Fruit fly (Drosophila melanogaster): ENCODE data around the gene P58IPK.

P58IPK gene

DNA sequence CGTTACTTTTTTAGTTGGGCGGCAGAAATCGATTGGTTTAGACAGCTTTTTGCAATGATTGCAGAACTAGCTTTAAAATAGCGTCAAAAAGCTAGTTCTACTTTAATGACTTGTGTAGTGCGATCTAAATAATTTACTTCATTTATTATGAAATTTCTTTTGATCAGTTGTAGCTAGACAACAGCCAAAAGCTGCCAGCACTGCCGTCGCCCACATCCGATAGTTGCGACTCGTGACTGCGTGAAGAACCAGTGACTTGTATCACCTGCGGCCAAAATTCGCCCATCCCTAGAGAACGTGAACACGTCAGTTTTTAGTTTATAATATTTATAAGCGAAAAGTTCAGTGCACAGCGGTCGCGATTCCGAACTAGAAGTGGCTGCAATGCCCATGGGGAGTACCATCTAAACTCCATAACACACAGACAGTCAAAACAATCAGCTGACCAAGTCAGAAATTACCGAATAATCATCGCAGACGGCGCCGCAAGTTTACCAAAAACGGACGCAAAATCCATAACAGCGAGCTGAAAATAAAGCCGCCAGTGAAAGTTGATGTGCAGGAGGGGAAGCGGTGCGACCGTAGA is at the start of gene P58IPK (continued):
- TF ChIP-seq Smox (GFP tag; optimal IDR thresholded peaks at IDR 0.05) (no peak), CG6808 (GFP tag; optimal IDR thresholded peaks at IDR 0.05) (no peak), cyc (GFP tag; optimal IDR thresholded peaks at IDR 0.05) (peak; percentile 29), lz (GFP tag; optimal IDR thresholded peaks at IDR 0.05) (peak; percentile 68), vri (GFP tag; optimal IDR thresholded peaks at IDR 0.05) (peak; percentile 42), CG6276 (GFP tag; optimal IDR thresholded peaks at IDR 0.05) (no peak), Sox14 (GFP tag; optimal IDR thresholded peaks at IDR 0.05) (peak; percentile 62), CG6854 (GFP tag; optimal IDR thresholded peaks at IDR 0.05) (peak; percentile 28)

DNA sequence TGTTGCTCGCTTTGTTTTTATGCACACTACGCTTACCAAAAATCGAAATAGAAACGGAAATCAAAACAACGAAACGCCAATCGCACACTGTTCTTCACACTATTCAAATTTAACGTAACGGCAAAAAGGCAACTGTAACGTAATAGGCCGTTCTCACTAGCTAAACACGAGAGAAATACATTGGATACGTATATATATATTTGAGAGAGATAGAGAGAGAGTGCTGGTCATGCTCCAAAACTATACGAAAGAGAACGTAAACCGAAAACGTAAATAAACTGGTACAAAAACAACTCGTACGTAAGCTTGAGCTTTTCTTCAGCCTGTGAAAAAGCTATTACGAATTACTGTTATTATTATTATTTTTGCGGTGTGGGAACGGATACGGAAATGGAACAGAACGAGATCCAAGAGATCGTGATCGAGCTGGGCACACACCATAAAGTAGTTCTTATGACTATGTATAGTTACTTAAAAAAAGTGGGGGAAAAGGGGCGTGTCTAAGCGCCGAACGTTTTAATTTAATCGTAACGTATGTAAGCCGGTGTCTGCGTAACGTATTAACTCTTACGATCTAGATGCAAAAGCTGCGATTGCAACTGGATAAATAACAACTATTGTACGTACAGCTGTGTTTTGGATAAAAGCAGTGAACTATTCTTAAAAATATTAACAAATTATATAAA is 43.1 kb upstream of the P58IPK start:
- TF ChIP-seq Eip78C (GFP tag) = no peak
- TF ChIP-seq Sox14 (GFP tag; optimal IDR thresholded peaks at IDR 0.05) = no peak

DNA sequence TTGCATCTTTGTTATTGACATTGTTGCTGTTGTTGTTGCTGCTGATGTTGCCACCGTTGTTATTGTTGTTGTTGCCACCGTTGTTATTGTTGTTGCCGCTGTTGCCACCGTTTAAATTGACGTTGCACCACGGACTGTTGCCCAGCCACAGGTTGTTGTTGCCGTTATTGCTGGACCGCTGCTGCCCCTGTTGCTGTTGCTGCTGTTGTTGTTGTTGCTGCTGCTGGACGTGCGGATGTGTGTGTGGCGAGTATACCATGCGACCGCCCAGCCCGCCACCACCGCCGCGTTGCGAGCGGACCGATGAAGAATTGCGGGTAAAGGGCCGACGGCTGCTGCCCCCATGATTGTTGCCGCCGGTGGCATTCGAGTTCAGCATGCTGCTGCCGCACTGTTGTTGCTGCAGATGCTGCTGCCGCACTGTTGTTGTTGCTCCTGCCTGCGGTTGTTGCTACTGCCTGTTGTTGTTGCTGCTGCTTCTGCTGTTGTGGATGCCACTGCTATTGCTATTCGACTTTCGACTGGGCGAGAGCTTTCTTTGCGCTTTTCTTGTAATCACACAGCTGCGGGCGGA is 39.8 kb upstream of the P58IPK start:
- no peak for TF ChIP-seq vri (GFP tag; optimal IDR thresholded peaks at IDR 0.05)
- no peak for TF ChIP-seq Sox14 (GFP tag; optimal IDR thresholded peaks at IDR 0.05)
- TF ChIP-seq CG3032 (tag; optimal IDR thresholded peaks at IDR 0.05) = no peak
- TF ChIP-seq CG8632 (GFP tag; optimal IDR thresholded peaks at IDR 0.05) = no peak

DNA sequence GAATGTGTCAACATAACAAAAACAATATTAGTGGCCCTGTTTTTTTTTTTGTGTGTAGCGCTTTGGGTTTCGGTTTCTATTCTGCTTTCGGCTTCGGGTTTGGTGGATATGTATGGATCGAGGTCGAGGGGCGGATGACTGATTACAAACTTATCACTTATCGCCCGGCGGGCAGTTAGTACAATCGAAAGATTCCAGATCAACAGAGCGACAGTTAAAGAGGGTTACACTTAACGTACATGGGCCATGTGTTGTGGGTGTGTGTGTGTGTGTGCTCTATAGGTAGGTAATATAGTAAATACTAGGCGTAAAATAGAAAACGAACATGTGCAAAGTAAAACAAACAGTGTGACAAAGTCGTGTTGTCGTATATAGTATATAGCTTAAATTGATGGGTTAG is 38.0 kb upstream of the P58IPK start:
- TF ChIP-seq pdm3 (GFP tag; optimal IDR thresholded peaks at IDR 0.05) = no peak
- no peak for TF ChIP-seq Ets21C (GFP tag; optimal IDR thresholded peaks at IDR 0.05)
- peak; percentile 22 for TF ChIP-seq fkh (GFP tag; optimal IDR thresholded peaks at IDR 0.05)
- no peak for TF ChIP-seq OdsH (GFP tag; optimal IDR thresholded peaks at IDR 0.05)

DNA sequence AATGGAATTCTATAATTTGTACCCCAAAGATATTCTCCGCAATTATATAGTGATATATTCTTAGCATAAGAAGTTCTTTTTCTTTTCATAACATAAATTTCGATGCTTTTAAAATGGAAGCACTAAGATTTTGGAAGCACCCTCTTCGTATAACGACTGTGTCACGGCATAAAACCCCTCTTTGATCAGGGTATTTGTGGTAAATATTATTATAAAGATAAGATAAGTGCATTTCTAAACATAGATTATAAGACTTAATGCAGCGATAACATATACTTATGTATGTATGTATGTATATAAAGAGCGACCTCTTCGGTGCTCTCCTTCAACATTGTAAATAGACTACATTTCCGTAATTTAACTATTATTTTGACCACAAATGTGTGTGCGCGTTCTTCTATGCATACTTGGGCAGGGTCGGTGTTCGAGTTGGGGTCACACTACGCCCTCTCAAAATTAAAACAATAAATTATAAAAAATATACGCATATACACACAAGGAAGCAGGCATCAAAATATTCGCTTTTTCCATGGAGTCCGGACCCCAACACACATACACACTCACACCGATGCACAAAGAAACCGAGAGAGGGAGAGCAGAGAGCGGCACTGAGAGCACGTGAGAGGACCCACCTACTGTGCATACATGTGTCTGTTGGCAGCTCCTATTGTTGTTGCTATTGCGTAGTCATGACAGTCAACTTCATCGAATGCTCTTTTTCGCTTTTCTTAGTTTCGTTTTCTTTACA is 36.3 kb upstream of the P58IPK start:
- TF ChIP-seq topi (GFP tag; optimal IDR thresholded peaks at IDR 0.05) (no peak), CG11294 (GFP tag; IDR thresholded peaks at IDR 0.05) (no peak), CG34406 (GFP tag; optimal IDR thresholded peaks at IDR 0.05) (no peak), acj6 (GFP tag; optimal IDR thresholded peaks at IDR 0.05) (no peak), Blimp-1 (GFP tag; optimal IDR thresholded peaks at IDR 0.05) (no peak), cyc (GFP tag; optimal IDR thresholded peaks at IDR 0.05) (no peak), net (GFP tag; optimal IDR thresholded peaks at IDR 0.05) (peak; percentile 26), dsx (GFP tag; optimal IDR thresholded peaks at IDR 0.05; ENCODE audit: poor library complexity, severe bottlenecking) (peak; percentile 79), CG11762 (GFP tag; optimal IDR thresholded peaks at IDR 0.05; ENCODE audit: insufficient read depth) (no peak), Sox15 (GFP tag; optimal IDR thresholded peaks at IDR 0.05) (no peak), eg (GFP tag; IDR thresholded peaks at IDR 0.05) (no peak), Eip93F (GFP tag; optimal IDR thresholded peaks at IDR 0.05) (peak; percentile 6), pdm3 (GFP tag; optimal IDR thresholded peaks at IDR 0.05) (no peak), svp (GFP tag) (peak; percentile 78), Hr38 (GFP tag; optimal IDR thresholded peaks at IDR 0.05) (no peak), OdsH (GFP tag; optimal IDR thresholded peaks at IDR 0.05) (no peak), CG11902 (GFP tag; optimal IDR thresholded peaks at IDR 0.05) (no peak), CG7368 (GFP tag; optimal IDR thresholded peaks at IDR 0.05) (no peak), CG1621 (tag; optimal IDR thresholded peaks at IDR 0.05) (no peak), Eip75B (GFP tag; optimal IDR thresholded peaks at IDR 0.05) (no peak), Hr4 (GFP tag; optimal IDR thresholded peaks at IDR 0.05) (no peak), CG4318 (GFP tag; optimal IDR thresholded peaks at IDR 0.05) (no peak), CG8119 (GFP tag; IDR thresholded peaks at IDR 0.05) (no peak), CG10669 (GFP tag; optimal IDR thresholded peaks at IDR 0.05) (no peak), dac (GFP tag; optimal IDR thresholded peaks at IDR 0.05) (no peak), salr (GFP tag; optimal IDR thresholded peaks at IDR 0.05) (no peak), CG8319 (GFP tag; optimal IDR thresholded peaks at IDR 0.05) (no peak), fkh (GFP tag; optimal IDR thresholded peaks at IDR 0.05) (peak; percentile 29), achi (GFP tag; optimal IDR thresholded peaks at IDR 0.05) (no peak), spab (GFP tag; optimal IDR thresholded peaks at IDR 0.05) (no peak)
